Worm (Caenorhabditis elegans): Measurements from ENCODE around the gene Y38E10A.34.

DNA sequence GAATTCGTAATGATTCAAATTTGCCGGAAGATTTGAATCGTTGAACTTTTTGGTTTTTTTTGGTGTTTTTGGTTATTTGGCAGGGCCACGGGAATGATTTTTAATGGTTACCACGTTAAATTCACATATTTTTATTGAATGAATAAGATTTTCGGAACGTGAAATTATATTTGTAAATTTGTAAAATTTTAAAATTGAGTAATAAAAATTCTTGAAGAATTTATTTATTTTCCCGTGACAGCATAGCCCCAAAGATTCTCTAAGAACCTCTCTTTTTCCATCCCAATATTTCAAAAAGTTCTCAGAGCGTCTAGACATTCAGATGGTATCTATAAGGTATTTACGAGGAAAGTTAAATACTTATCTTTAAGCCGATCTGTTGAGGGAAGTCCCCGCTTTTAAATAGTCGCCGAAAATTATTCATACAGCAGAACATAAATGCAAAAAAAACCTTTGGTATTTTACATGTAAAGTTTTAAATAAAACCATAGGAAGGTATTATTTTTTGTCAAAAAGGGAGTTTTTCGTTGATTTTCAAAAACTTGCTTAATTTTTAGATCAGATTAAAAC, 3.8 kb downstream of the Y38E10A.34 start, which contains the start of gene Y38E10A.17:
- TF ChIP-seq lin-32 (GFP tag; optimal IDR thresholded peaks at IDR 0.05) (no peak), ztf-11 (tag; optimal IDR thresholded peaks at IDR 0.05) (no peak), lin-13 (tag; optimal IDR thresholded peaks at IDR 0.05) (no peak), snpc-4 (tag; optimal IDR thresholded peaks at IDR 0.05) (no peak), nhr-28 (tag; optimal IDR thresholded peaks at IDR 0.05) (no peak), drap-1 (GFP tag; optimal IDR thresholded peaks at IDR 0.05) (no peak), unc-39 (tag; optimal IDR thresholded peaks at IDR 0.05) (no peak), nhr-2 (tag; optimal IDR thresholded peaks at IDR 0.05) (no peak), mab-5 (tag; optimal IDR thresholded peaks at IDR 0.05) (no peak), nhr-237 (tag; optimal IDR thresholded peaks at IDR 0.05) (no peak), unc-62 (GFP tag; optimal IDR thresholded peaks at IDR 0.05) (no peak), sptf-1 (tag; optimal IDR thresholded peaks at IDR 0.05) (no peak), unc-120 (tag; optimal IDR thresholded peaks at IDR 0.05; ENCODE audit: poor library complexity, severe bottlenecking) (no peak)
